Fruit fly (Drosophila melanogaster) whole organism, embryonic: Measurements from ENCODE around the gene ssp3.

Experiments
- Adf1 ChIP-seq: fragments of 200-800 bp; sonication (Bioruptor generic); IDR thresholded peaks from 2 replicates; pipeline ENCODE4 v1.3.6; 2022; ENCODE audit warnings: missing biosample characterization, missing genetic modification characterization
- Atf-2 ChIP-seq: fragments of 200-800 bp; sonication (Bioruptor generic); optimal IDR thresholded peaks from 2 replicates; lab custom pipeline; 2016; ENCODE audit warnings: missing biosample characterization, missing genetic modification characterization
- B-H1 ChIP-seq: fragments of 200-800 bp; sonication (Bioruptor generic); IDR thresholded peaks from 3 replicates; pipeline ENCODE4 v1.3.6; 2022; ENCODE audit warnings: missing biosample characterization, missing genetic modification characterization
- CG10209 ChIP-seq: fragments of 200-800 bp; sonication (Bioruptor generic); optimal IDR thresholded peaks from 3 replicates; lab custom pipeline; 2017; ENCODE audit warnings: missing biosample characterization, mild to moderate bottlenecking, missing genetic modification characterization, missing genetic modification reagents
- CG10366 ChIP-seq: fragments of 200-800 bp; sonication (Bioruptor generic); IDR thresholded peaks from 2 replicates; pipeline ENCODE4 v1.3.6; 2022; ENCODE audit warnings: missing biosample characterization, missing genetic modification characterization
- CG12744 ChIP-seq: fragments of 200-800 bp; sonication (Bioruptor generic); optimal IDR thresholded peaks from 2 replicates; lab custom pipeline; 2016; ENCODE audit warnings: missing biosample characterization, missing genetic modification characterization
- CG14050 ChIP-seq: fragments of 200-800 bp; sonication (Bioruptor generic); IDR thresholded peaks from 3 replicates; pipeline ENCODE4 v1.3.6; 2022; ENCODE audit warnings: missing biosample characterization, missing genetic modification characterization
- CG14860 ChIP-seq: fragments of 200-800 bp; sonication (Bioruptor generic); IDR thresholded peaks from 3 replicates; pipeline ENCODE4 v1.3.6; 2022; ENCODE audit warnings: missing biosample characterization, missing genetic modification characterization; ENCODE audit not compliant: partially characterized antibody
- CG17328 ChIP-seq: fragments of 200-800 bp; sonication (Bioruptor generic); IDR thresholded peaks from 2 replicates; pipeline ENCODE4 v1.3.6; 2022; ENCODE audit warnings: missing biosample characterization, missing genetic modification characterization
- CG17359 ChIP-seq: fragments of 200-800 bp; sonication (Bioruptor generic); optimal IDR thresholded peaks from 3 replicates; lab custom pipeline; 2018; ENCODE audit warnings: missing biosample characterization, mild to moderate bottlenecking, missing genetic modification characterization, moderate library complexity
- CG18764 ChIP-seq: fragments of 200-800 bp; sonication (Bioruptor generic); optimal IDR thresholded peaks from 3 replicates; lab custom pipeline; 2016; ENCODE audit warnings: missing biosample characterization, missing genetic modification characterization
- CG2129 ChIP-seq: fragments of 200-800 bp; sonication (Bioruptor generic); IDR thresholded peaks from 2 replicates; pipeline ENCODE4 v1.3.6; 2022; ENCODE audit warnings: missing biosample characterization, missing genetic modification characterization; ENCODE audit not compliant: partially characterized antibody
- CG2712 ChIP-seq: fragments of 200-800 bp; optimal IDR thresholded peaks from 3 replicates; lab custom pipeline; 2019; ENCODE audit warnings: missing biosample characterization, mild to moderate bottlenecking, missing genetic modification characterization, moderate library complexity
- CG2875 ChIP-seq: fragments of 200-800 bp; sonication (Bioruptor generic); optimal IDR thresholded peaks from 2 replicates; lab custom pipeline; 2017; ENCODE audit warnings: missing biosample characterization, mild to moderate bottlenecking, missing genetic modification characterization, missing genetic modification reagents
- CG34422 ChIP-seq: fragments of 200-800 bp; sonication (Bioruptor generic); IDR thresholded peaks from 3 replicates; pipeline ENCODE4 v1.3.6; 2022; ENCODE audit warnings: missing biosample characterization, missing genetic modification characterization
- CG3726 ChIP-seq: fragments of 200-800 bp; sonication (Bioruptor generic); IDR thresholded peaks from 3 replicates; pipeline ENCODE4, ENCODE4 v1.3.6; 2022; ENCODE audit warnings: missing biosample characterization, missing genetic modification characterization
- CG3838 ChIP-seq: fragments of 200-800 bp; sonication (Bioruptor generic); optimal IDR thresholded peaks from 3 replicates; lab custom pipeline; 2016; ENCODE audit warnings: missing biosample characterization, missing genetic modification characterization
- CG3847 ChIP-seq: fragments of 200-800 bp; sonication (Bioruptor generic); IDR thresholded peaks from 2 replicates; pipeline ENCODE4 v1.3.6; 2022; ENCODE audit warnings: missing biosample characterization, missing genetic modification characterization
- CG3995 ChIP-seq: fragments of 200-800 bp; sonication (Bioruptor generic); optimal IDR thresholded peaks from 3 replicates; lab custom pipeline; 2016; ENCODE audit warnings: missing biosample characterization, missing genetic modification characterization
- CG4404 ChIP-seq: fragments of 200-800 bp; sonication (Bioruptor generic); IDR thresholded peaks from 2 replicates; pipeline ENCODE4 v1.3.6; 2022; ENCODE audit warnings: missing biosample characterization, missing genetic modification characterization
- CG7745 ChIP-seq: fragments of 200-800 bp; sonication (Bioruptor generic); optimal IDR thresholded peaks from 2 replicates; lab custom pipeline; 2018; ENCODE audit warnings: missing biosample characterization, mild to moderate bottlenecking, missing genetic modification characterization, moderate library complexity
- CG9876 ChIP-seq: fragments of 200-800 bp; sonication (Bioruptor generic); optimal IDR thresholded peaks from 2 replicates; lab custom pipeline; 2016; ENCODE audit warnings: missing biosample characterization, missing genetic modification characterization
- CrebB ChIP-seq: fragments of 200-800 bp; sonication (Bioruptor generic); optimal IDR thresholded peaks from 3 replicates; lab custom pipeline; 2018; ENCODE audit warnings: missing biosample characterization, mild to moderate bottlenecking, missing genetic modification characterization
- Dad ChIP-seq: fragments of 200-800 bp; sonication (Bioruptor generic); optimal IDR thresholded peaks from 3 replicates; lab custom pipeline; 2016; ENCODE audit warnings: missing biosample characterization, missing genetic modification characterization
- Dref ChIP-seq: fragments of 200-800 bp; sonication (Bioruptor generic); IDR thresholded peaks from 2 replicates; pipeline ENCODE4 v1.3.6; 2022; ENCODE audit warnings: missing biosample characterization, missing genetic modification characterization
- ERR ChIP-seq: fragments of 200-800 bp; sonication (Bioruptor generic); optimal IDR thresholded peaks from 2 replicates; lab custom pipeline; 2016; ENCODE audit warnings: missing biosample characterization, missing genetic modification characterization
- H2.0 ChIP-seq: fragments of 200-800 bp; sonication (Bioruptor generic); IDR thresholded peaks from 2 replicates; pipeline ENCODE4 v1.3.6; 2022; ENCODE audit warnings: missing biosample characterization, missing genetic modification characterization
- Hmr ChIP-seq: fragments of 200-800 bp; sonication (Bioruptor generic); optimal IDR thresholded peaks from 3 replicates; lab custom pipeline; 2017; ENCODE audit warnings: mild to moderate bottlenecking, missing biosample characterization, missing genetic modification reagents, missing genetic modification characterization
- Hr78 ChIP-seq, 2 experiments: fragments of 200-800 bp in 1 of 2; fragments of >200 bp in 1 of 2; sonication (Bioruptor generic) in 1 of 2; optimal IDR thresholded peaks; 2 replicates each; lab custom pipeline; 2017 to 2019; ENCODE audit warnings: missing biosample characterization in 2 of 2, missing genetic modification characterization in 2 of 2, mild to moderate bottlenecking in 1 of 2, moderate library complexity in 1 of 2
- MTF-1 ChIP-seq: fragments of 200-800 bp; sonication (Bioruptor generic); optimal IDR thresholded peaks from 2 replicates; lab custom pipeline; 2018; ENCODE audit warnings: missing biosample characterization, mild to moderate bottlenecking, missing genetic modification characterization, borderline replicate concordance
- Ravus ChIP-seq: fragments of 200-800 bp; sonication (Bioruptor generic); IDR thresholded peaks from 2 replicates; pipeline ENCODE4 v1.3.6; 2022; ENCODE audit warnings: missing biosample characterization, missing genetic modification characterization
- Sox102F ChIP-seq: fragments of 200-800 bp; sonication (Bioruptor generic); optimal IDR thresholded peaks from 2 replicates; lab custom pipeline; 2018; ENCODE audit warnings: missing biosample characterization, mild to moderate bottlenecking, missing genetic modification characterization, moderate library complexity
- Sry-δ ChIP-seq: fragments of 200-800 bp; sonication (Bioruptor generic); optimal IDR thresholded peaks from 2 replicates; lab custom pipeline; 2016; ENCODE audit warnings: missing biosample characterization, missing genetic modification characterization
- Taf1 ChIP-seq: fragments of 200-800 bp; sonication (Bioruptor generic); IDR thresholded peaks from 2 replicates; pipeline ENCODE4 v1.3.6; 2022; ENCODE audit warnings: missing biosample characterization, missing genetic modification characterization
- dimm ChIP-seq: fragments of 200-800 bp; sonication (Bioruptor generic); IDR thresholded peaks from 2 replicates; pipeline ENCODE4 v1.3.6; 2022; ENCODE audit warnings: missing biosample characterization, missing genetic modification characterization
- disco-r ChIP-seq: fragments of 200-800 bp; sonication (Bioruptor generic); optimal IDR thresholded peaks from 2 replicates; lab custom pipeline; 2016; ENCODE audit warnings: missing biosample characterization, missing genetic modification characterization
- dmrt11E ChIP-seq: fragments of 200-800 bp; sonication (Bioruptor generic); optimal IDR thresholded peaks from 3 replicates; lab custom pipeline; 2018; ENCODE audit warnings: missing biosample characterization, mild to moderate bottlenecking, missing genetic modification characterization, moderate library complexity
- fd102C ChIP-seq: fragments of 200-800 bp; sonication (Bioruptor generic); optimal IDR thresholded peaks from 2 replicates; lab custom pipeline; 2018; ENCODE audit warnings: missing biosample characterization, mild to moderate bottlenecking, missing genetic modification characterization, moderate library complexity
- lmd ChIP-seq: fragments of 200-800 bp; sonication (Bioruptor generic); IDR thresholded peaks from 2 replicates; pipeline ENCODE4 v1.3.6; 2022; ENCODE audit warnings: missing biosample characterization, missing genetic modification characterization
- odd ChIP-seq: fragments of 200-800 bp; sonication (Bioruptor generic); optimal IDR thresholded peaks from 2 replicates; lab custom pipeline; 2017; ENCODE audit warnings: missing biosample characterization, mild to moderate bottlenecking, missing genetic modification characterization
- org-1 ChIP-seq: fragments of 200-800 bp; sonication (Bioruptor generic); optimal IDR thresholded peaks from 2 replicates; lab custom pipeline; 2017; ENCODE audit warnings: missing biosample characterization, missing genetic modification characterization
- pita ChIP-seq: fragments of 200-800 bp; sonication (Bioruptor generic); optimal IDR thresholded peaks from 2 replicates; lab custom pipeline; 2017; ENCODE audit warnings: missing biosample characterization, mild to moderate bottlenecking, missing genetic modification characterization
- salm ChIP-seq: fragments of 200-800 bp; sonication (Bioruptor generic); optimal IDR thresholded peaks from 2 replicates; lab custom pipeline; 2018; ENCODE audit warnings: missing biosample characterization, mild to moderate bottlenecking, missing genetic modification characterization
- seq ChIP-seq: fragments of 200-800 bp; sonication (Bioruptor generic); IDR thresholded peaks from 2 replicates; pipeline ENCODE4 v1.3.6; 2022; ENCODE audit warnings: missing biosample characterization, missing genetic modification characterization
- so ChIP-seq: fragments of 200-800 bp; sonication (Bioruptor generic); IDR thresholded peaks from 3 replicates; pipeline ENCODE4 v1.3.6; 2022; ENCODE audit warnings: missing biosample characterization, missing genetic modification characterization
- sr ChIP-seq: fragments of 200-800 bp; sonication (Bioruptor generic); IDR thresholded peaks from 3 replicates; pipeline ENCODE4 v1.3.6; 2022; ENCODE audit warnings: missing biosample characterization, missing genetic modification characterization
- ttk ChIP-seq: fragments of 200-800 bp; sonication (Bioruptor generic); IDR thresholded peaks from 2 replicates; pipeline ENCODE4 v2.1.2; 2022; ENCODE audit warnings: missing biosample characterization, missing genetic modification characterization
- twi ChIP-seq: fragments of 200-800 bp; optimal IDR thresholded peaks from 2 replicates; lab custom pipeline; 2019; ENCODE audit warnings: missing biosample characterization, mild to moderate bottlenecking, missing genetic modification characterization, moderate library complexity
- wek ChIP-seq: fragments of 200-800 bp; sonication (Bioruptor generic); optimal IDR thresholded peaks from 3 replicates; lab custom pipeline; 2018; ENCODE audit warnings: missing biosample characterization, mild to moderate bottlenecking, missing genetic modification characterization, moderate library complexity
- zen ChIP-seq: fragments of 200-800 bp; sonication (Bioruptor generic); optimal IDR thresholded peaks from 3 replicates; lab custom pipeline; 2018; ENCODE audit warnings: missing biosample characterization, mild to moderate bottlenecking, missing genetic modification characterization, moderate library complexity

ssp3 gene

DNA sequence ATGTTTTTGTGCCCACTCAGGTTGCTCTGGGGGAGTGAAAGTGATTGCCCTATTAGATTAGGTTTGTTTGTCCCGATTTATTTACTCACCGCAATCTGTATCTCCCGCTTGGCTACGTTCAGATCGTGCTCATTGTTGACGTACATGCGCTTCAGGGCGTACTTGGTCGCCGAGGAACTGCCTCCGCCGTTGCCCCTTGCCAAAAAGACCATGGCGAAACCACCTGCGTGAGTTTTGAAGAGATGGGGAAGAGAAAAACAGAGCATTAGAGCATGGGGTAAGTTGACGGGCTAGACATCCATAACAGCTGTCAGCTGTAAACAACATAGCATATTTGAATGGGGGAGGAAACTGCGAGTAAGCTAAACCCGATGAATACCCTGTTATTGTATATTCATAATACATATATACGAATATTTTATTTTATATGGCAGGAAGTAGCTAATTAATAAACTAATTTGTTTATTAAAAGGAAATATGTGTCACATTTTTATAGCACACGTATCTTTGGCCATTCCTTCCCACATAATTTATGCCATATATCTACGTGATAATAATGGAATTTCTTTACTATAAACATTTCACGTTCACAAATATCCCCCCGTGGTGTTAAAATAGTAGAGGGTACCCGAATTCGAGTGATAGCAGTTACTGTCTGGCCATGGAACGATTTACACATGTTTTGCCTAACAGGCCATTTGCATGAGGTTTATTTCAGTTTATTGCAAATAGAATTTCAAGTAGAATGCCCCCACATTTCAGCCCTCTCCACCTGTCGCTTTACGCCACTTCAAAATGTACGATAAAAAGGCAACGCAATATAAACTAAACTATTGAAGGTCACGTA, 21.8 kb upstream of the ssp3 start (continued):
- TF ChIP-seq dimm (GFP tag; lab: Robert Waterston, UW) = no peak
- TF ChIP-seq odd (GFP tag; lab: Kevin White, UChicago) = no peak
- TF ChIP-seq CG10366 (GFP tag; lab: Robert Waterston, UW) = 0 out of 2 replicates have a peak, but pooled peaks have one; percentile 12
- TF ChIP-seq Ravus (GFP tag; lab: Robert Waterston, UW) = peak; percentile 23; the same call in 1 of the 2 replicates
- TF ChIP-seq seq (GFP tag; lab: Robert Waterston, UW) = no peak
- TF ChIP-seq Adf1 (GFP tag; lab: Robert Waterston, UW) = no peak
- no peak for TF ChIP-seq Hr78 (GFP tag; optimal IDR thresholded peaks at IDR 0.05; lab: Kevin White, UChicago)
- TF ChIP-seq Sox102F (GFP tag; lab: Kevin White, UChicago) = peak; percentile 15
- no peak for TF ChIP-seq CG17328 (GFP tag; lab: Robert Waterston, UW)
- no peak for TF ChIP-seq ttk (GFP tag; lab: Robert Waterston, UW)
- TF ChIP-seq H2.0 = no peak
- TF ChIP-seq CG17359 (tag; lab: Kevin White, UChicago) = no peak
- no peak for TF ChIP-seq Sry-δ (GFP tag; lab: Kevin White, UChicago)
- TF ChIP-seq B-H1 (GFP tag; lab: Robert Waterston, UW) = no peak
- TF ChIP-seq CG2875 (GFP tag; lab: Kevin White, UChicago) = no peak
- TF ChIP-seq MTF-1 = no peak
- no peak for TF ChIP-seq CG12744 (GFP tag; lab: Kevin White, UChicago)
- peak; percentile 41 for TF ChIP-seq CG3847 (GFP tag; lab: Robert Waterston, UW)
- TF ChIP-seq fd102C = no peak
- TF ChIP-seq salm (tag; lab: Kevin White, UChicago) = no peak
- TF ChIP-seq org-1 (GFP tag; lab: Kevin White, UChicago) = no peak
- TF ChIP-seq sr (GFP tag; lab: Robert Waterston, UW) = no peak
- TF ChIP-seq CG4404 (GFP tag; lab: Robert Waterston, UW) = peak; percentile 16; the same call in 1 of the 2 replicates
- no peak for TF ChIP-seq Dad
- peak; percentile 47 for TF ChIP-seq Hmr (GFP tag; lab: Kevin White, UChicago)
- TF ChIP-seq so = no peak
- TF ChIP-seq Dref (GFP tag; lab: Robert Waterston, UW) = no peak
- TF ChIP-seq twi (tag; lab: Kevin White, UChicago) = no peak
- no peak for TF ChIP-seq CG7745 (tag; lab: Kevin White, UChicago)
- TF ChIP-seq CG3995 (GFP tag; lab: Kevin White, UChicago) = no peak
- peak; percentile 30 for TF ChIP-seq CG10209 (GFP tag; lab: Kevin White, UChicago)
- TF ChIP-seq Taf1 (GFP tag; lab: Robert Waterston, UW) = peak; percentile 56
- TF ChIP-seq CG2712 (tag; lab: Kevin White, UChicago) = peak; percentile 42
- no peak for TF ChIP-seq CG18764 (GFP tag; lab: Kevin White, UChicago)
- no peak for TF ChIP-seq CG14860 (GFP tag; lab: Robert Waterston, UW)
- no peak for TF ChIP-seq CrebB
- no peak for TF ChIP-seq CG3838 (GFP tag; lab: Kevin White, UChicago)
- TF ChIP-seq lmd = peak; percentile 58
- no peak for TF ChIP-seq CG9876 (GFP tag; lab: Kevin White, UChicago)
- TF ChIP-seq dmrt11E = peak; percentile 16
- no peak for TF ChIP-seq CG14050 (GFP tag; lab: Robert Waterston, UW)
- TF ChIP-seq ERR = no peak
- no peak for TF ChIP-seq disco-r (GFP tag; lab: Kevin White, UChicago)
- TF ChIP-seq CG3726 = no peak
- TF ChIP-seq CG2129 (GFP tag; lab: Robert Waterston, UW) = no peak
- TF ChIP-seq zen (tag; lab: Kevin White, UChicago) = peak; percentile 4
- no peak for TF ChIP-seq CG34422
- TF ChIP-seq Atf-2 (GFP tag; lab: Kevin White, UChicago) = no peak
- no peak for TF ChIP-seq pita (GFP tag; lab: Kevin White, UChicago)
- no peak for TF ChIP-seq wek
